Worm (Caenorhabditis elegans): ENCODE results near the gene F22H10.3.

ce11 chrX:16705607-16706006 lies 28.1 kb upstream of the F22H10.3 start:
- TF ChIP-seq cebp-1 (GFP tag; IDR thresholded peaks at IDR 0.05): no peak
- TF ChIP-seq cebp-1 (tag; optimal IDR thresholded peaks at IDR 0.05): no peak
- no peak for TF ChIP-seq madf-8 (GFP tag; conservative IDR thresholded peaks at IDR 0.05)
- TF ChIP-seq madf-10 (tag; optimal IDR thresholded peaks at IDR 0.05): no peak
- no peak for TF ChIP-seq bed-1 (GFP tag; IDR thresholded peaks at IDR 0.05)
- TF ChIP-seq snpc-1.1 (tag; optimal IDR thresholded peaks at IDR 0.05; ENCODE audit: insufficient read depth): no peak
- TF ChIP-seq ceh-40 (GFP tag; IDR thresholded peaks at IDR 0.05): no peak
- no peak for TF ChIP-seq pha-4 (tag; optimal IDR thresholded peaks at IDR 0.05)
- no peak for TF ChIP-seq lin-35 (GFP tag; optimal IDR thresholded peaks at IDR 0.05)
- TF ChIP-seq attf-6 (GFP tag; IDR thresholded peaks at IDR 0.05): no peak
- no peak for TF ChIP-seq hlh-12 (tag; optimal IDR thresholded peaks at IDR 0.05)
- no peak for TF ChIP-seq dpl-1 (GFP tag; optimal IDR thresholded peaks at IDR 0.05)
